Worm (Caenorhabditis elegans): ENCODE results near the gene srx-39.
A peak's percentile ranks its signal among the peaks of the same experiment; 100 is the strongest.

The srx-39 gene

DNA sequence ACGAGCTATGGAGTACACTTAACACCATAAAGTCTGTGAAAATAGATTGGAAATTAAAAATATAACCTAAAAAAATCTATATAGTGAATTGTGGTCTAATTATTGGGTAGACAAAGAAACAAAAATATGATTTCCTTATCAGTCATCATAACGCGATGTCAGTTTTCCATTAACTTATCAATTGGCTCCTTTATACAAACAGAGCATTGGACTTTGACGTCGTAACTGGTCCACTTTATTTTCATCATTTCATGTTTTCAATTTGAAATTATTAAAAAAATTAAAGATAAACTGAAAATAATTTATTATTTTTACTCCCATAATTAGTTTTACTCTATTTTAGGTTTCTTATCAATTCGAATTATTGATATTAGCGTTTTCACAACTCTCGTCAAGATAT, 20.5 kb upstream of the srx-39 start:
- no peak for TF ChIP-seq lim-6 (tag; optimal IDR thresholded peaks at IDR 0.05)
- no peak for TF ChIP-seq lin-11 (tag; optimal IDR thresholded peaks at IDR 0.05)
- TF ChIP-seq elt-2 (tag; optimal IDR thresholded peaks at IDR 0.05), result peak; percentile 60
- no peak for TF ChIP-seq npax-4 (tag; optimal IDR thresholded peaks at IDR 0.05)
- TF ChIP-seq ttx-3 (tag; optimal IDR thresholded peaks at IDR 0.05), result no peak

DNA sequence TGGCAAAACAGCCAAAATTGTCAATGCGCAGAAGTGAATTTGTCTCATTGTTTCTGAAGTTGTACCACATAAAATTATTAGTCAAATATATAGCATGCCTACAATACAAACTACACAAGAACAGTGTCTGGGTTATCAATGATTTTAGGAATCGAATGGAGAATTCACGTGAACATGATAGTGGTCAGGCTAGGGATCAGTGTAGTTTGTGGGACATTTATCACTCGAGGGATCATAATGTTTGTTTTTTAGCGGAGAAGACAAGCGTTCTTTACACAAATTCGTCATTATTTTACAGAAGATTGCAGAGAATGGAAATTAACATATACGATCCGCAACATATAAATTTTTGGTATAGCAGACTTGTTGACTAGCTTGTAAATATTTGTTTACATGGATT, 19.6 kb upstream of the srx-39 start, which contains the start of gene ugt-51:
TSS of gene ugt-51 (minus strand) at position 101 of the 400 bp plus-strand sequence.
- TF ChIP-seq ceh-19 (GFP tag; optimal IDR thresholded peaks at IDR 0.05), result no peak
- no peak for TF ChIP-seq elt-2 (tag; optimal IDR thresholded peaks at IDR 0.05)
- no peak for TF ChIP-seq hlh-6 (tag; optimal IDR thresholded peaks at IDR 0.05)

DNA sequence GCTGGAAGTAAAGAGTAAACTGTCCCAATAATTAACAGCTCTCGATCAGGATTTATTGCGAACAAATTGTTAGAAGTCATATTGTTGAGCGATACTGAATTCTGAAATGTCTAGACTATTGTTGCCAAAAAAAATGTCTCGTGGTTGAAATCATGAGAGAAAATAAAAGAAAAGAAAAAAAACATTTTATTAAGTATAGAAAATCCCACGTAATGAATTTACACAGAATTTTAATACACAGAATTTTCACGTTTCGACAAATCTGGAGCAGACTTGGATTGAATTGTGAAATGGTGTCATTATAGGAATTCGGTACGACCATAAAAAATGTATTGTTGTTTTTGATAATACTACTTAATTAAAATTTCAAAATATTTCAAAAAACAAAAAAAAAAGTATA, 15.3 kb upstream of the srx-39 start, which contains the start of gene srt-65:
TSS of gene srt-65 (minus strand) at position 101 of the 400 bp plus-strand sequence.
- TF ChIP-seq pros-1 (tag; optimal IDR thresholded peaks at IDR 0.05) (no peak), unc-42 (tag; optimal IDR thresholded peaks at IDR 0.05) (no peak), mec-3 (tag; optimal IDR thresholded peaks at IDR 0.05; ENCODE audit: borderline replicate concordance) (no peak), ets-4 (tag; optimal IDR thresholded peaks at IDR 0.05) (no peak), pax-1 (tag; optimal IDR thresholded peaks at IDR 0.05) (no peak), C08G9.2 (tag; optimal IDR thresholded peaks at IDR 0.05) (no peak), ttx-3 (tag; optimal IDR thresholded peaks at IDR 0.05) (no peak), madf-2 (tag; optimal IDR thresholded peaks at IDR 0.05) (no peak)

DNA sequence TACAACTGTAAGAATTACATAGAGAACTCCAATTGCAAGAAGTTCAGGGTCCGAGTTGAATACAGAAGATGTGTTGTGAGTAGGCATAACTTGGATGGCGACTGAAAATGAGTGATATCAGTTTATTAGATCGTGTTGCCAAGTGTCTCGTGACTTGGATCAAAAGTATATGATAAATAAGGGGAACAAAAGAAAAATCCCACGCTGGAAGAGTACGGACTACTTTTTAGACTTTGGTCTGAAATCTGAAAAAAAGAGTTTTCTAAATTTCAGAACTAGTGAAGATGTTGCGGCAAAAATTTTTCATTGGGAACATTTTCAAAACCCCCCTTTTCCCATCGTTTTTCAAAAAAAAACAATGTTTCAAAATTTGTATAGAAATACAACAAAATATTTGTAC, 12.0 kb upstream of the srx-39 start, which contains the start of gene srt-64:
TSS of gene srt-64 (minus strand) at position 101 of the 400 bp plus-strand sequence.
- no peak for TF ChIP-seq hlh-13 (GFP tag; optimal IDR thresholded peaks at IDR 0.05)

DNA sequence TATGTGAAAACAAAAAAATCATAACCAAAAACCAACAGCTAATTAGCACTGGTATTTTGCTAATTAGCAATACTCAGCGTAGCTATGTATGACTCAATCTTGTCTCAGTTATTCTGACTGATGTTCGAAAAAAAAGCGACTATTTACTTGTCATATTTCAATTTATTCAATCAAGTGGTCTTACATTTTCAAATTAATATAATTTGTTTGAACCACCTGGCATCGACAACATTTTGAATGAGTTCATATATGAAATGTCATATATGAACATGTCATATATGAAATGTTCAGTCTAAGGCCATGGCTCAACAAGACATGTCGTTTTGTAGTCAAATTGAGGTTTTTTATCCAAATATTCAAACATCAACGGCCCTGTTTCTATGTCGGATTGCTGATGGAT, 7.9 kb upstream of the srx-39 start, which contains the start of gene srw-140:
TSS of gene srw-140 (plus strand) at position 301 of the 400 bp plus-strand sequence.
- TF ChIP-seq C08G9.2 (tag; optimal IDR thresholded peaks at IDR 0.05) (no peak), dve-1 (tag; optimal IDR thresholded peaks at IDR 0.05) (no peak), npax-4 (tag; optimal IDR thresholded peaks at IDR 0.05) (no peak), pat-9 (tag; optimal IDR thresholded peaks at IDR 0.05) (no peak), C38D4.7 (GFP tag; optimal IDR thresholded peaks at IDR 0.05) (no peak), ceh-6 (GFP tag; optimal IDR thresholded peaks at IDR 0.05) (no peak), ceh-30 (tag; optimal IDR thresholded peaks at IDR 0.05) (no peak), syd-9 (tag; optimal IDR thresholded peaks at IDR 0.05) (no peak), Y22D7AL.16 (tag; optimal IDR thresholded peaks at IDR 0.05) (no peak), ztf-16 (tag; optimal IDR thresholded peaks at IDR 0.05) (no peak), pax-1 (tag; optimal IDR thresholded peaks at IDR 0.05) (no peak), odd-2 (tag; optimal IDR thresholded peaks at IDR 0.05) (no peak), ceh-45 (GFP tag; IDR thresholded peaks at IDR 0.05) (no peak), elt-4 (tag; optimal IDR thresholded peaks at IDR 0.05) (no peak), K02D7.2 (tag; optimal IDR thresholded peaks at IDR 0.05) (no peak), ama-1 (optimal IDR thresholded peaks at IDR 0.05) (no peak)

DNA sequence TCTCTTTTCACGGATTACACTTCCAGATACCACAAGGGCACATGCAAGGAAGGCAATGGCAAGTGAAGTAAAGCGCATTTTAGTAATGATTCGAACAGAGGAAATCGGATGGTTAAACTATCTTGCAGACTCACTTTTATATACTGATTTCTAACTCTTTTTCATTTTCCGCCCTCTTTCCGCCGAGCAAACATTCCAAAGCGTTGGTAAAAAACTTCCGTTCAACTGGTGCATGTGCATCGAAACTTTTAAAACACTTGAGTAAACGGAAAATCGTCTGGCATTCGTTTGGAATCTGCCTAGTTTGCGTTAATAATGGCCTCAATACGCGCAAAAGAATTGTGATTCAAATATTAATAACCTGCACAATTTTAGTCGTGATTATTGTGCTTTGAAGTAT, 7.1 kb upstream of the srx-39 start, which contains the start of gene abu-7:
TSS of gene abu-7 (minus strand) at position 101 of the 400 bp plus-strand sequence.
- no peak for TF ChIP-seq C08G9.2 (tag; optimal IDR thresholded peaks at IDR 0.05)

DNA sequence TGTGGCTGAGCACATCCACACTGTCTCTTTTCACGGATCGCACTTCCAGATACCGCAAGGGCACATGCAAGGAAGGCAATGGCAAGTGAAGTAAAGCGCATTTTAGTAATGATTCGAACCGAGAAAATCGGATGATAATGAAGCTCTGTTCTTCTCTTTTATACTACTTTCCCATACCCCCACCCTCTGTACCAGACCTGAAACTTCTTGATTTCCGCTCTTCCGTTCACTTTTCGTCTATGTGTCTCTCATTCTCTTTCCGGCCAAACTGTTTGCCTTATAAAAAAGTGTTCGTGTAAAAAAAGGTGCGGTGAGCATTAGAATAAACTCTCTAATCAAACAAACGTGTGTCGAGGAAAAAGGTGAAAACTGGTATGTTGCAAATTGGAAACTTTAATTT, 4.2 kb upstream of the srx-39 start, which contains the start of gene abu-6:
TSS of gene abu-6 (minus strand) at position 101 of the 400 bp plus-strand sequence.
- TF ChIP-seq pax-1 (tag; optimal IDR thresholded peaks at IDR 0.05) (no peak), ets-4 (tag; optimal IDR thresholded peaks at IDR 0.05) (no peak), K02D7.2 (tag; optimal IDR thresholded peaks at IDR 0.05) (no peak), hlh-6 (tag; optimal IDR thresholded peaks at IDR 0.05) (no peak), sdc-2 (tag; optimal IDR thresholded peaks at IDR 0.05) (no peak), pag-3 (tag; optimal IDR thresholded peaks at IDR 0.05; ENCODE audit: borderline replicate concordance) (no peak), che-1 (tag; optimal IDR thresholded peaks at IDR 0.05) (no peak), unc-55 (GFP tag; optimal IDR thresholded peaks at IDR 0.05) (no peak), madf-2 (tag; optimal IDR thresholded peaks at IDR 0.05) (no peak), hlh-15 (tag; optimal IDR thresholded peaks at IDR 0.05) (no peak), ttx-3 (tag; optimal IDR thresholded peaks at IDR 0.05) (no peak), zip-5 (tag; optimal IDR thresholded peaks at IDR 0.05) (no peak), K09A11.1 (tag; optimal IDR thresholded peaks at IDR 0.05; ENCODE audit: insufficient read depth) (no peak), lin-11 (tag; optimal IDR thresholded peaks at IDR 0.05) (no peak), T23F11.4 (GFP tag; optimal IDR thresholded peaks at IDR 0.05) (no peak)
